Worm (Caenorhabditis elegans): ENCODE data around the gene C06A1.7.

ce11 chrII:10598970-10599369 is 34.3 kb downstream of the C06A1.7 start, which contains the start of gene C14A4.9:
- no peak for TF ChIP-seq ceh-30 (tag; optimal IDR thresholded peaks at IDR 0.05)
- no peak for TF ChIP-seq ceh-6 (GFP tag; optimal IDR thresholded peaks at IDR 0.05)
- no peak for TF ChIP-seq rnt-1 (tag; optimal IDR thresholded peaks at IDR 0.05)

All from whole organism, late embryonic.